Worm (Caenorhabditis elegans): ENCODE data around the gene F08G12.11.

DNA sequence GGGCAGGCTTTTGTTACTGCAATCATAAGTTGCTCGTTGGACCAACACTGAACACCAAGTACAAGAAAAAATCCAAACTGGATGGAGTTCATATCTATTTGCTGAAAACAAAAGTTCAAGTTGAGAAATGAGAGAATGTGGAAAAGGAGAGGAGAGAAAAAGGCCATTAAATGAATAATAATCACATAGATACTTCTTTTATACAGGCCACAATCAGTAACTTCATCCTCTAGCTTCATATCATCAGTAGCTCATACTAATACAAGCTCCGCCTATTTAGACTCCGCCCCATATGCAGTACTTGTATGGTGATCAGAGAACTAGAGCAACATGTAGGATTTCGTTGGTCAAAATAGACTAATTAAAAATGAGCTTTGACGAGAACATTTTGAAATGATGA is 36.1 kb downstream of the F08G12.11 start, which contains the start of gene F38B2.2:
- TF ChIP-seq tab-1 (GFP tag; IDR thresholded peaks at IDR 0.05): no peak
- no peak for TF ChIP-seq ztf-29 (GFP tag; IDR thresholded peaks at IDR 0.05)
